Worm (Caenorhabditis elegans) whole organism, late embryonic: Measurements from ENCODE around the gene T11F9.7.

ENCODE experiments used
- K09A11.1 ChIP-seq: sonication (generic microtip); optimal IDR thresholded peaks from 2 replicates; lab custom pipeline; 2017; ENCODE audit warnings: antibody characterized with exemption, mild to moderate bottlenecking, missing genetic modification characterization, missing compliant biosample characterization; ENCODE audit not compliant: insufficient read depth
- T23F11.4 ChIP-seq: fragments of 200-800 bp; sonication (Bioruptor generic); optimal IDR thresholded peaks from 2 replicates; lab custom pipeline; 2018; ENCODE audit warnings: mild to moderate bottlenecking, missing genetic modification characterization, missing compliant biosample characterization
- ahr-1 ChIP-seq: sonication (generic microtip); optimal IDR thresholded peaks from 2 replicates; lab custom pipeline; 2016; ENCODE audit warnings: missing genetic modification characterization, missing compliant biosample characterization
- ama-1 ChIP-seq: fragments of 150-350 bp; optimal IDR thresholded peaks from 2 replicates; lab custom pipeline; 2014
- ceh-22 ChIP-seq: sonication (generic microtip); optimal IDR thresholded peaks from 2 replicates; lab custom pipeline; 2017; ENCODE audit warnings: missing biosample characterization, missing genetic modification characterization
- ceh-31 ChIP-seq: sonication (generic microtip); optimal IDR thresholded peaks from 2 replicates; lab custom pipeline; 2016; ENCODE audit warnings: missing genetic modification characterization, missing compliant biosample characterization
- ceh-45 ChIP-seq: fragments of 200-800 bp; sonication (Bioruptor generic); IDR thresholded peaks from 2 replicates; pipeline ENCODE4 v1.3.6; 2022; ENCODE audit warnings: missing genetic modification reagents, missing genetic modification characterization, missing compliant biosample characterization
- ceh-48 ChIP-seq: sonication (generic microtip); optimal IDR thresholded peaks from 2 replicates; lab custom pipeline; 2016; ENCODE audit warnings: missing genetic modification characterization, inconsistent platforms, missing compliant biosample characterization
- dmd-4 ChIP-seq: sonication (generic microtip); optimal IDR thresholded peaks from 2 replicates; lab custom pipeline; 2016; ENCODE audit warnings: borderline replicate concordance, missing genetic modification characterization, missing compliant biosample characterization
- elt-4 ChIP-seq: sonication (generic microtip); optimal IDR thresholded peaks from 2 replicates; lab custom pipeline; 2016; ENCODE audit warnings: missing genetic modification characterization, missing compliant biosample characterization
- ets-4 ChIP-seq: sonication (generic microtip); optimal IDR thresholded peaks from 2 replicates; lab custom pipeline; 2016; ENCODE audit warnings: missing genetic modification characterization, missing compliant biosample characterization
- fkh-10 ChIP-seq: fragments of 150-350 bp; optimal IDR thresholded peaks from 2 replicates; lab custom pipeline; 2014; ENCODE audit warnings: missing biosample characterization, missing genetic modification reagents, missing genetic modification characterization
- gmeb-2 ChIP-seq: sonication (generic microtip); optimal IDR thresholded peaks from 2 replicates; lab custom pipeline; 2016; ENCODE audit warnings: missing genetic modification characterization, inconsistent platforms, missing compliant biosample characterization
- hlh-13 ChIP-seq: fragments of 200-800 bp; sonication (Bioruptor generic); optimal IDR thresholded peaks from 2 replicates; lab custom pipeline; 2018; ENCODE audit warnings: mild to moderate bottlenecking, missing genetic modification characterization, missing compliant biosample characterization
- hlh-30 ChIP-seq: sonication (generic microtip); optimal IDR thresholded peaks from 2 replicates; lab custom pipeline; 2017; ENCODE audit warnings: antibody characterized with exemption, missing genetic modification characterization, missing compliant biosample characterization; ENCODE audit not compliant: insufficient read depth
- hlh-8 ChIP-seq: sonication (generic microtip); optimal IDR thresholded peaks from 2 replicates; lab custom pipeline; 2016; ENCODE audit warnings: missing genotype, missing genetic modification characterization, missing compliant biosample characterization
- lim-6 ChIP-seq: sonication (generic microtip); optimal IDR thresholded peaks from 2 replicates; lab custom pipeline; 2016; ENCODE audit warnings: missing genetic modification characterization, missing compliant biosample characterization
- lin-11 ChIP-seq: fragments of 200-800 bp; sonication (Bioruptor generic); optimal IDR thresholded peaks from 2 replicates; lab custom pipeline; 2018; ENCODE audit warnings: mild to moderate bottlenecking, missing genetic modification characterization, missing compliant biosample characterization
- madf-2 ChIP-seq: sonication (generic microtip); optimal IDR thresholded peaks from 2 replicates; lab custom pipeline; 2017; ENCODE audit warnings: missing genetic modification characterization, missing compliant biosample characterization
- mec-3 ChIP-seq: sonication (generic microtip); optimal IDR thresholded peaks from 2 replicates; lab custom pipeline; 2016; ENCODE audit warnings: borderline replicate concordance, missing genetic modification characterization, missing compliant biosample characterization
- nhr-11 ChIP-seq: fragments of 150-350 bp; optimal IDR thresholded peaks from 2 replicates; lab custom pipeline; 2014; ENCODE audit warnings: missing biosample characterization, missing genetic modification characterization
- pax-1 ChIP-seq: fragments of 150-350 bp; optimal IDR thresholded peaks from 2 replicates; lab custom pipeline; 2014; ENCODE audit warnings: missing biosample characterization, missing genetic modification characterization
- pha-2 ChIP-seq: sonication (generic microtip); optimal IDR thresholded peaks from 2 replicates; lab custom pipeline; 2017; ENCODE audit warnings: mild to moderate bottlenecking, missing genetic modification characterization, missing compliant biosample characterization
- pha-4 ChIP-seq: fragments of 150-350 bp; optimal IDR thresholded peaks from 2 replicates; lab custom pipeline; 2018; ENCODE audit warnings: missing biosample characterization, missing genetic modification reagents, missing genetic modification characterization
- pqm-1 ChIP-seq: sonication (generic microtip); optimal IDR thresholded peaks from 2 replicates; lab custom pipeline; 2016; ENCODE audit warnings: missing genetic modification characterization, missing compliant biosample characterization
- pros-1 ChIP-seq: fragments of 150-350 bp; optimal IDR thresholded peaks from 2 replicates; lab custom pipeline; 2014; ENCODE audit warnings: missing biosample characterization, missing genetic modification reagents, missing genetic modification characterization
- rnt-1 ChIP-seq: sonication (generic microtip); optimal IDR thresholded peaks from 2 replicates; lab custom pipeline; 2016; ENCODE audit warnings: missing genetic modification characterization, missing compliant biosample characterization
- sox-2 ChIP-seq: fragments of 200-800 bp; sonication (Bioruptor generic); IDR thresholded peaks from 2 replicates; pipeline ENCODE4 v1.3.6; 2022; ENCODE audit warnings: missing genetic modification reagents, missing genetic modification characterization, missing compliant biosample characterization
- sox-4 ChIP-seq: sonication (generic microtip); optimal IDR thresholded peaks from 2 replicates; lab custom pipeline; 2017; ENCODE audit warnings: mild to moderate bottlenecking, missing genetic modification characterization, inconsistent platforms, missing compliant biosample characterization
- ttx-3 ChIP-seq: sonication (generic microtip); optimal IDR thresholded peaks from 2 replicates; lab custom pipeline; 2016; ENCODE audit warnings: missing genetic modification reagents, missing genetic modification characterization, missing compliant biosample characterization
- unc-42 ChIP-seq: sonication (generic microtip); optimal IDR thresholded peaks from 2 replicates; lab custom pipeline; 2016; ENCODE audit warnings: missing genotype, missing genetic modification characterization, missing compliant biosample characterization
- unc-55 ChIP-seq: sonication (generic microtip); optimal IDR thresholded peaks from 2 replicates; lab custom pipeline; 2017; ENCODE audit warnings: missing biosample characterization, missing genetic modification reagents, missing genetic modification characterization
- zip-5 ChIP-seq: sonication (generic microtip); optimal IDR thresholded peaks from 2 replicates; lab custom pipeline; 2016; ENCODE audit warnings: missing genetic modification characterization, missing compliant biosample characterization

The T11F9.7 gene

DNA sequence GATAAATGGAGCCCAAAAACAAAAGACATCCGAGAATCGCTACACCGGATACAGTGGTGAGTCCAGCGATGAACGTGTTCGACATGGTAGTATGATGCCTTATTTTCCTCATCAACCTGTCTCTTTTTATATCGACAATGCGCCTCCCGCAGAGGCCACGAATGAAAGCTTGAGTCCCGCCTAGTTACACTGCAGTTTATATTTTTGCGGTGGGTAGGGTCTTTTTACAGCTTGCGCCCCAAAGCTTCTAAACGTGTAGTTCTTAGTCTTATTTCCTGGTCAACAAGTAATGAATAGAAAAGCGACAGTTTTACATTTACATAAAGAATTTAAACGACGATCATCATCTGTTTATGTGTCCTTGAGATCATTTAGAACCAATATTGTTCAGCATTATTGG lies 25.5 kb upstream of the T11F9.7 start, which contains the start of gene col-156:
Gene col-156 (minus strand): TSS at position 101 of the 400 bp plus-strand sequence.
- TF ChIP-seq pha-4 (tag; lab: Kevin White, UChicago): no peak
- no peak for TF ChIP-seq K09A11.1 (tag; lab: Kevin White, UChicago)
- no peak for TF ChIP-seq gmeb-2 (tag; lab: Kevin White, UChicago)
- no peak for TF ChIP-seq T23F11.4
- no peak for TF ChIP-seq pha-2 (tag; lab: Kevin White, UChicago)
- TF ChIP-seq mec-3 (tag; lab: Kevin White, UChicago): no peak
- TF ChIP-seq zip-5 (tag; lab: Kevin White, UChicago): no peak
- no peak for TF ChIP-seq ahr-1 (tag; lab: Kevin White, UChicago)
- TF ChIP-seq lim-6: no peak
- TF ChIP-seq lin-11 (tag; lab: Kevin White, UChicago): no peak
- TF ChIP-seq dmd-4: no peak
- no peak for TF ChIP-seq ttx-3

DNA sequence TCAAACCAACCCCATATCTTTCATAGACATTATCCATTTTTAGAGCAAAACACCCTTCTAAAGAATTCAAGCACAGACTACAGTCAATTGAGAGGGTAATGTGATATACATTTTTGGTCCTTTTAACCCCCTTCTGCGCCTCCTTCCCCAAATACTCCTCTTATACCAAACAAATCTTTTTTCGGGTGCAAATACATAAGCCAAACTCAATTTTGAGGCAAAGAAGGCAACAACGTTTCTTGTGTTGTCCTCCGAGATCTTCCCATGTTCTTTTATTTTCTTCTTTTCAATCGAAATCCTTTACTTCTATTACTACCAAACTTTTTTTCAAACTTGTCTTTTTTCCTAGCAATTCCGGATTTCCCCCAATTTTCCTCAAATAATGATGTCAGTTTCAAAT lies 20.8 kb upstream of the T11F9.7 start:
- TF ChIP-seq lin-11 (tag; lab: Kevin White, UChicago): no peak
- TF ChIP-seq unc-42 (tag; lab: Kevin White, UChicago): peak; percentile 61

DNA sequence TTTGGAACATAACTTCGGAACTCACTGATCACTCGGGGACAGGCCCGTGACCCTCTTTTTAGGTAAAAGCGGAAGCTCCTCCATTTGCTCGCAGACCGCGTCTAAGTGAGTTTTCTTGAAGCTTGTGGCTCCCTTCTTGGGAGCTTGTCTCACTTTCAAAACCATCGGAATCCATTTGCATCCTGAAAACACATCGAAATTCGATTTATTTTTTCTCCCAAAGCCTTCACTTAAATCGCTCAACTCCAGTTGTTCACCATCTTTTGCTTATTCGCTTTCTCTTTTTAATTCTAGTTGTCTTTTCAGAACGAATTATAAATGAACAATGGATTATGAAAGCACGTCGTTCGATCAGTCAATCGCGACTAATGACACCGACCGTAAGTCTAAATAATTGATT lies 16.5 kb upstream of the T11F9.7 start, which contains the start of gene T11F9.1:
Gene T11F9.1 (plus strand): TSS at position 301 of the 400 bp plus-strand sequence.
- TF ChIP-seq pax-1 (no peak), hlh-13 (GFP tag; lab: Kevin White, UChicago) (no peak), ceh-48 (tag; lab: Kevin White, UChicago) (no peak), hlh-30 (tag; lab: Kevin White, UChicago) (no peak), pqm-1 (tag; lab: Kevin White, UChicago) (no peak), ceh-22 (no peak)

DNA sequence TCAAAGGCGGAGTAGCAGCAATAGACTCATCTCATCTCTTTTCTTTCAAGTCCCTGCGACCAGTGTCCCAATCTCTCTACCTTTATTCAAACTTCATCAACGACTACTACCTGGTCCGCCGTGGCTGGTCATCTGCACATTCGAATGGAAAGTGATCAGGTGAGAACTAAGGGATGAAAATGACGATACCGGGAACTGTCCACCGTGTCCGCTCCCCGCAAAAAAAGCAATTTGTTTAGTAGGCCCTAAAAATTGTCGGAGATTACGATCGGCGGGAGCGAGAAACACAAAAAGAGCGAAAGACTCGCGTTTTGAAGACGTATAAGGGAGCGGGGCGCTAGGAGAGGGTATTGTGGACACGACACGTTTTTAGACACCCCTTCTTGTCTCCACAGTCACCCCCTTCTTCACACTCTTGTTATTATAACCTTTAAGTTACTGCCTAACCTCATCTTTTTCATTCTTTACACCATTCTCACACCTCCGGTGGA lies 12.7 kb upstream of the T11F9.7 start, which contains the start of gene zipt-16:
Gene zipt-16 (plus strand): TSS at position 51 of the 491 bp plus-strand sequence.
- TF ChIP-seq pha-2 (tag; lab: Kevin White, UChicago) (no peak), elt-4 (tag; lab: Kevin White, UChicago) (peak; percentile 2)

DNA sequence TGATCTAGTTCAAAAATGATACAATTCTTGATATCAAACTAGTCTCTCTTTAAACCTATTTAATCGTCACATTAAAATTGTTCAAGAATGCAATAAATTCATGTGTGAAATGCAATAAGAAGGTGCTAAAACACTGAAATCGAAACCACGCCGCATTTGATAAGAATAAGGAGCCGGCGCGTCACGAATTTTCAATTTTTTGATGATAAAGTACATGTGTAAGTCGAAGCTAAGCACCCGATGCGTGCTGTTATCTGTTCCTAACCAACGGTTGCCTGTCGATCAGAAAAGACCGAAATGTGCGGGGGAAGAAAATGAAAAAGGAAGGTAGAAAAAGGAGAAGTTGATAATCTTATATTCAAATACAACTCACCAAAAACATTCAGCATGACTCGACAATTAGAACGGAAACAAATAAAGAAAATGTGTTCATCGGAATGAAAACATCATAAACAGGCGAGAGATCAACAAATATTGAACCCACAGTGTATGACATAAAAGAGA lies 5.5 kb upstream of the T11F9.7 start, which contains the start of gene aat-6:
Gene aat-6 (minus strand): TSS at position 454 of the 504 bp plus-strand sequence.
- TF ChIP-seq ceh-45 (GFP tag; lab: Robert Waterston, UW) (no peak), ama-1 (no peak), hlh-8 (tag; lab: Kevin White, UChicago) (no peak), fkh-10 (GFP tag; lab: Kevin White, UChicago) (no peak), unc-42 (tag; lab: Kevin White, UChicago) (no peak), sox-2 (GFP tag; lab: Robert Waterston, UW) (no peak), unc-55 (no peak), ceh-31 (no peak), hlh-13 (GFP tag; lab: Kevin White, UChicago) (no peak), K09A11.1 (tag; lab: Kevin White, UChicago) (no peak), gmeb-2 (tag; lab: Kevin White, UChicago) (no peak), pax-1 (no peak), dmd-4 (no peak)
- TF ChIP-seq, all 69 proteins: peak for 0

DNA sequence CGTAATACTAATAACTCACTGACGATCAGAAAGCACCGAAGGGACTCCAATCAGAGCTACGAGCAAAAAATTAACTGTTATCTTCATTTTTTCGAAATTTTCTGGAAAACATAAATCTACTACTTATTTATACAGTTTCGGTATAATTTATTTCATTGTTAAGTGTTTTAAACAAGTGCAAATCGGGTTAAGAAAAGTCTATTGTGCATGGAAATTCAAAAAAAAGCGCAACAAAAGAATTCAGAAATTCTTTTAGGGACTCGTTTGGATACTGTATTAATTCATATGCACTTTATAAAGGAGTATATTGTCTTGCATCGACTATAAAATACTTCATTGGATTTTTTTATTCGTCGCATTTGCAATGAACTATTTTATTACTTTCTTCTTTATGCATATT lies 3.5 kb upstream of the T11F9.7 start, which contains the start of the genes nas-20 and nas-21:
Gene nas-20 (minus strand): TSS at position 101 of the 400 bp plus-strand sequence.
Gene nas-21 (plus strand): TSS at position 356 of the 400 bp plus-strand sequence.
- no peak for TF ChIP-seq sox-4 (tag; lab: Kevin White, UChicago)
- TF ChIP-seq ets-4 (tag; lab: Kevin White, UChicago): no peak
- TF ChIP-seq nhr-11 (tag; lab: Kevin White, UChicago): no peak
- no peak for TF ChIP-seq pros-1 (tag; lab: Kevin White, UChicago)
- no peak for TF ChIP-seq lim-6
- TF ChIP-seq rnt-1: no peak
- no peak for TF ChIP-seq madf-2 (tag; lab: Kevin White, UChicago)
- TF ChIP-seq, all 69 proteins: peak for 0
